Fruit fly (Drosophila melanogaster) whole organism, adult: ENCODE measurements around the gene srw.

Experiments used
- CG11617 ChIP-seq: fragments of 200-800 bp; sonication (Bioruptor generic); optimal IDR thresholded peaks from 2 replicates; lab custom pipeline; 2017; ENCODE audit warnings: mild to moderate bottlenecking, missing biosample characterization, missing genetic modification reagents, missing genetic modification characterization
- CG12768 ChIP-seq: fragments of 200-800 bp; sonication (Bioruptor generic); optimal IDR thresholded peaks from 2 replicates; lab custom pipeline; 2017; ENCODE audit warnings: missing biosample characterization, missing genetic modification characterization, mild to moderate bottlenecking, moderate library complexity, missing genetic modification reagents
- CG5204 ChIP-seq: fragments of 200-800 bp; sonication (Bioruptor generic); optimal IDR thresholded peaks from 2 replicates; lab custom pipeline; 2016; ENCODE audit warnings: missing biosample characterization, missing genetic modification characterization
- CG7045 ChIP-seq: fragments of 200-800 bp; sonication (Bioruptor generic); optimal IDR thresholded peaks from 2 replicates; lab custom pipeline; 2017; ENCODE audit warnings: missing biosample characterization, mild to moderate bottlenecking, missing genetic modification characterization
- CG7101 ChIP-seq: fragments of 200-800 bp; sonication (Bioruptor generic); optimal IDR thresholded peaks from 2 replicates; lab custom pipeline; 2018; ENCODE audit warnings: missing biosample characterization, mild to moderate bottlenecking, missing genetic modification characterization, moderate library complexity
- Crg-1 ChIP-seq: fragments of 200-800 bp; sonication (Bioruptor generic); optimal IDR thresholded peaks from 2 replicates; lab custom pipeline; 2016; ENCODE audit warnings: missing biosample characterization, missing genetic modification characterization
- Hr96 ChIP-seq: fragments of 200-800 bp; sonication (Bioruptor generic); optimal IDR thresholded peaks from 2 replicates; lab custom pipeline; 2016; ENCODE audit warnings: missing biosample characterization, missing genetic modification characterization
- Mnt ChIP-seq: fragments of 200-800 bp; sonication (Bioruptor generic); optimal IDR thresholded peaks from 2 replicates; lab custom pipeline; 2016; ENCODE audit warnings: missing biosample characterization, mild to moderate bottlenecking, missing genetic modification characterization
- bab1 ChIP-seq: fragments of 200-800 bp; sonication (Bioruptor generic); optimal IDR thresholded peaks from 3 replicates; lab custom pipeline; 2019; ENCODE audit warnings: missing biosample characterization, mild to moderate bottlenecking, missing genetic modification characterization, moderate library complexity
- cic ChIP-seq: fragments of 200-800 bp; sonication (Bioruptor generic); optimal IDR thresholded peaks from 2 replicates; lab custom pipeline; 2017; ENCODE audit warnings: missing biosample characterization, mild to moderate bottlenecking, missing genetic modification characterization, moderate library complexity
- kay ChIP-seq: fragments of 200-800 bp; sonication (Bioruptor generic); peaks from one replicate; lab custom pipeline; 2016; ENCODE audit warnings: missing biosample characterization, missing genetic modification characterization, borderline replicate concordance

- TF ChIP-seq kay (GFP tag; lab: Kevin White, UChicago) = no peak
- peak; percentile 59 for TF ChIP-seq CG11617 (GFP tag; lab: Kevin White, UChicago)
- peak; percentile 73 for TF ChIP-seq CG7101 (tag; lab: Kevin White, UChicago)
- TF ChIP-seq Mnt (GFP tag; lab: Kevin White, UChicago) = no peak
- no peak for TF ChIP-seq CG5204 (GFP tag; lab: Kevin White, UChicago)
- TF ChIP-seq CG7045 (GFP tag; lab: Kevin White, UChicago) = peak; percentile 50
- no peak for TF ChIP-seq cic (GFP tag; lab: Kevin White, UChicago)
- TF ChIP-seq Hr96 (GFP tag; lab: Kevin White, UChicago) = no peak
- peak; percentile 25 for TF ChIP-seq Crg-1
- no peak for TF ChIP-seq CG12768 (GFP tag; lab: Kevin White, UChicago)
- TF ChIP-seq bab1 (GFP tag; lab: Kevin White, UChicago) = peak; percentile 40
Measured at dm6 chr3L:4254301-4254834, 28.9 kb downstream of the srw start, which contains the start of the genes ago and CG1265.
